Worm (Caenorhabditis elegans): Measurements from ENCODE around the gene K04C2.2.

ce11 chrIII:6928725-6929124 is 39.2 kb downstream of the K04C2.2 start, which contains the start of gene flap-1:
- no peak for TF ChIP-seq scrt-1 (GFP tag; IDR thresholded peaks at IDR 0.05)
- TF ChIP-seq ets-7 (tag; optimal IDR thresholded peaks at IDR 0.05) = no peak
- no peak for TF ChIP-seq ceh-13 (GFP tag; optimal IDR thresholded peaks at IDR 0.05)
- no peak for TF ChIP-seq ama-1 (optimal IDR thresholded peaks at IDR 0.05)
- no peak for TF ChIP-seq F13C5.2 (tag; optimal IDR thresholded peaks at IDR 0.05)

Measured in whole organism, early embryonic.